Worm (Caenorhabditis elegans): ENCODE data around the gene K07F5.17.

ce11 chrIV:9878893-9879379 is 36.8 kb downstream of the K07F5.17 start, which contains the start of gene nhr-4:
- TF ChIP-seq nhr-12 (tag; optimal IDR thresholded peaks at IDR 0.05) (no peak), skn-1 (tag; optimal IDR thresholded peaks at IDR 0.05) (no peak)
